Fruit fly (Drosophila melanogaster): ENCODE results near the gene Hers.

The Hers gene

DNA sequence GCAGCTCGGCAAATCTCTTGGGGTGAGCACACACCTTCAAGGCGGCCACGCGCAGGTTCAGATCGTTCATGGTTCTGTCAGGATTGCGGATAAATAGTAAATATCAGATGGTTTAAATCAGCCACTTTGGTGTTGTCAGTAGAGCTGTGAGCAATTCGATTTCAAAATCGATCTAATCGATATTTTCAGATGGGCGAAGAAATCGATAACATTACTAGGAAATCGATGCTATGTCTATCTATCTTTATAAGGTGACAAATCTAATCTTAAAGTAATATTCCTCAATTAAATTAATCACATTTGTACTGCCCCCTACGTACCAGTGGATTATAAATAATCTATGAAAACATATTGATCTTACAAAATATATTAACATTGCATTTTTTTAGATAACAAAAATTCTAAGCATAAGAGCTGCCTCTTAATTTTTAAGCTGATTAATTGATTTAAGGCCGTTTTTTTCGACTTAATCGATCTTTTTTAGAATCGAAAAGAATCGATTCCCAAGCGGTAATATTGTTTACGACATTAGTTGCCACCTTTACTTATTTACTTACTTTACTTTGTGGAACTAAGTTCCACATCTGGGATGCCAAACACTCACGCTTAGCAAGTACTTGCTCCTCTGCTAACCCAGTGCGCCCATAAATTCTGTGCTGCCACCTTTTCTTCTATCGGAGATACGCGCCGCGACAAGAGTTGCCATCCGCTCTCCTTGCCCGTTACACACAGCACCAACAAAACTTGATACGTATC lies 379 bp upstream of the Hers start, which contains the start of gene THADA (continued):
- TF ChIP-seq usp (GFP tag; optimal IDR thresholded peaks at IDR 0.05) (no peak), CG9817 (tag; optimal IDR thresholded peaks at IDR 0.05) (no peak), gce (GFP tag; IDR thresholded peaks at IDR 0.05) (no peak), gsb-n (tag; optimal IDR thresholded peaks at IDR 0.05) (no peak), CG9932 (GFP tag; IDR thresholded peaks at IDR 0.05) (peak; percentile 81), Lim3 (GFP tag; IDR thresholded peaks at IDR 0.05) (no peak), sc (optimal IDR thresholded peaks at IDR 0.05) (no peak), sc (GFP tag; optimal IDR thresholded peaks at IDR 0.05) (no peak), CG12104 (GFP tag; optimal IDR thresholded peaks at IDR 0.05) (no peak), esg (GFP tag; conservative IDR thresholded peaks at IDR 0.05) (no peak), CG12744 (GFP tag; optimal IDR thresholded peaks at IDR 0.05) (no peak), CG3726 (GFP tag; IDR thresholded peaks at IDR 0.05) (no peak), CG6654 (GFP tag; optimal IDR thresholded peaks at IDR 0.05) (no peak), CG7987 (GFP tag; optimal IDR thresholded peaks at IDR 0.05) (no peak), Bteb2 (GFP tag; optimal IDR thresholded peaks at IDR 0.05) (no peak), zfh1 (GFP tag; IDR thresholded peaks at IDR 0.05) (0 out of 3 replicates have a peak, but pooled peaks have one; percentile 19), CG18476 (GFP tag; optimal IDR thresholded peaks at IDR 0.05) (peak; percentile 42), ranshi (GFP tag; IDR thresholded peaks at IDR 0.05) (no peak), Kr (GFP tag; optimal IDR thresholded peaks at IDR 0.05) (no peak), ftz-f1 (GFP tag; optimal IDR thresholded peaks at IDR 0.05) (peak; percentile 16), CG12299 (tag; optimal IDR thresholded peaks at IDR 0.05) (peak; percentile 4), unc-4 (GFP tag; IDR thresholded peaks at IDR 0.05; ENCODE audit: partially characterized antibody) (peak; percentile 93), mld (GFP tag; IDR thresholded peaks at IDR 0.05; ENCODE audit: partially characterized antibody) (peak; percentile 84), Fer3 (tag; optimal IDR thresholded peaks at IDR 0.05) (peak; percentile 46), CG17912 (GFP tag; optimal IDR thresholded peaks at IDR 0.05) (no peak), CG2678 (tag; optimal IDR thresholded peaks at IDR 0.05) (no peak), crc (GFP tag; optimal IDR thresholded peaks at IDR 0.05) (no peak), Lpt (GFP tag; optimal IDR thresholded peaks at IDR 0.05) (no peak), CG2129 (GFP tag; IDR thresholded peaks at IDR 0.05; ENCODE audit: partially characterized antibody) (peak; percentile 92; the same call in 1 of the 2 replicates), CG11504 (tag; optimal IDR thresholded peaks at IDR 0.05) (no peak), insv (GFP tag; optimal IDR thresholded peaks at IDR 0.05) (peak in 1 of 2 experiments; percentile 77), CG2875 (GFP tag; optimal IDR thresholded peaks at IDR 0.05) (no peak), Taf1 (GFP tag; IDR thresholded peaks at IDR 0.05) (no peak), Doc2 (GFP tag; IDR thresholded peaks at IDR 0.05) (no peak), slou (GFP tag; optimal IDR thresholded peaks at IDR 0.05) (no peak), Camta (GFP tag; optimal IDR thresholded peaks at IDR 0.05) (peak; percentile 46), stwl (tag; optimal IDR thresholded peaks at IDR 0.05) (peak; percentile 34), jigr1 (GFP tag; IDR thresholded peaks at IDR 0.05) (no peak), CG13624 (GFP tag; optimal IDR thresholded peaks at IDR 0.05) (peak; percentile 27), D19A (tag; optimal IDR thresholded peaks at IDR 0.05) (no peak), btn (GFP tag; optimal IDR thresholded peaks at IDR 0.05) (no peak), peb (GFP tag; IDR thresholded peaks at IDR 0.05) (0 out of 2 replicates have a peak, but pooled peaks have one; percentile 36), dm (GFP tag; optimal IDR thresholded peaks at IDR 0.05) (peak; percentile 51), pros (GFP tag; optimal IDR thresholded peaks at IDR 0.05) (no peak), Bgb (GFP tag; IDR thresholded peaks at IDR 0.05; ENCODE audit: partially characterized antibody) (peak; percentile 97), danr (GFP tag; IDR thresholded peaks at IDR 0.05) (no peak), kah (GFP tag; optimal IDR thresholded peaks at IDR 0.05) (no peak), sim (GFP tag; IDR thresholded peaks at IDR 0.05) (no peak), sens-2 (GFP tag; IDR thresholded peaks at IDR 0.05) (no peak), Pdp1 (GFP tag; optimal IDR thresholded peaks at IDR 0.05) (peak; percentile 22 to 37)
